Worm (Caenorhabditis elegans): ENCODE measurements around the gene nhr-12.

Gene nhr-12

ce11 chrV:10083999-10084468 lies at the start of gene nhr-12:
Gene nhr-12, minus strand, starts transcription at chrV:10084049.
- TF ChIP-seq B0261.1 (tag; optimal IDR thresholded peaks at IDR 0.05) (no peak), him-1 (tag; optimal IDR thresholded peaks at IDR 0.05) (no peak), nhr-179 (tag; optimal IDR thresholded peaks at IDR 0.05) (no peak), F33H1.4 (GFP tag; IDR thresholded peaks at IDR 0.05) (no peak), madf-3 (GFP tag; IDR thresholded peaks at IDR 0.05) (no peak), Y95B8A.8 (GFP tag; IDR thresholded peaks at IDR 0.05) (no peak), mes-4 (tag; optimal IDR thresholded peaks at IDR 0.05) (no peak), mel-28 (tag; optimal IDR thresholded peaks at IDR 0.05; ENCODE audit: borderline replicate concordance) (no peak), D2030.7 (GFP tag; IDR thresholded peaks at IDR 0.05) (no peak), snpc-1.3 (tag; optimal IDR thresholded peaks at IDR 0.05; ENCODE audit: insufficient read depth) (no peak), ama-1 (optimal IDR thresholded peaks at IDR 0.05) (no peak), ama-1 (GFP tag; optimal IDR thresholded peaks at IDR 0.05) (no peak), lin-26 (GFP tag; IDR thresholded peaks at IDR 0.05) (no peak), F52B5.7 (tag; optimal IDR thresholded peaks at IDR 0.05) (no peak), ztf-6 (GFP tag; IDR thresholded peaks at IDR 0.05) (no peak), ekl-4 (GFP tag; IDR thresholded peaks at IDR 0.05) (no peak), unc-130 (GFP tag; optimal IDR thresholded peaks at IDR 0.05) (no peak), dox-1 (GFP tag; IDR thresholded peaks at IDR 0.05) (no peak), lir-1 (GFP tag; conservative IDR thresholded peaks at IDR 0.05) (no peak)

- TF ChIP-seq zfh-2 (GFP tag; conservative IDR thresholded peaks at IDR 0.05) (peak; percentile 64), mes-4 (tag; optimal IDR thresholded peaks at IDR 0.05) (no peak)
Measured at ce11 chrV:10133277-10133676, 49.4 kb upstream of the nhr-12 start.

ce11 chrV:10130195-10130594 lies 46.3 kb upstream of the nhr-12 start, which contains the start of gene aos-1:
Gene aos-1, minus strand, starts transcription at chrV:10130295.
- TF ChIP-seq attf-6 (GFP tag; IDR thresholded peaks at IDR 0.05) (no peak), sea-2 (GFP tag; IDR thresholded peaks at IDR 0.05) (no peak), ekl-4 (GFP tag; IDR thresholded peaks at IDR 0.05) (no peak), F57A8.1 (GFP tag; optimal IDR thresholded peaks at IDR 0.05) (no peak), lsy-27 (tag; optimal IDR thresholded peaks at IDR 0.05; ENCODE audit: borderline replicate concordance, insufficient read depth) (no peak), pbrm-1 (GFP tag; IDR thresholded peaks at IDR 0.05) (no peak), lin-40 (tag; optimal IDR thresholded peaks at IDR 0.05) (no peak), tlf-1 (GFP tag; optimal IDR thresholded peaks at IDR 0.05) (no peak), F33H1.4 (GFP tag; IDR thresholded peaks at IDR 0.05) (no peak), ZK185.1 (tag; optimal IDR thresholded peaks at IDR 0.05; ENCODE audit: poor library complexity, severe bottlenecking) (no peak), mcd-1 (GFP tag; IDR thresholded peaks at IDR 0.05) (no peak), unc-62 (GFP tag; optimal IDR thresholded peaks at IDR 0.05) (no peak), let-526 (GFP tag; IDR thresholded peaks at IDR 0.05) (no peak), dox-1 (GFP tag; IDR thresholded peaks at IDR 0.05) (no peak), nhr-179 (tag; optimal IDR thresholded peaks at IDR 0.05) (no peak), mxl-1 (tag; optimal IDR thresholded peaks at IDR 0.05) (no peak)

- TF ChIP-seq unc-130 (GFP tag; optimal IDR thresholded peaks at IDR 0.05) (no peak), snpc-4 (GFP tag; optimal IDR thresholded peaks at IDR 0.05) (no peak), snpc-4 (tag; optimal IDR thresholded peaks at IDR 0.05) (no peak), tbx-9 (tag; optimal IDR thresholded peaks at IDR 0.05; ENCODE audit: borderline replicate concordance) (no peak), sdz-38 (tag; optimal IDR thresholded peaks at IDR 0.05) (no peak), mxl-1 (tag; optimal IDR thresholded peaks at IDR 0.05) (no peak), B0261.1 (tag; optimal IDR thresholded peaks at IDR 0.05) (no peak), ztf-3 (GFP tag; optimal IDR thresholded peaks at IDR 0.05) (no peak), nhr-90 (tag; optimal IDR thresholded peaks at IDR 0.05) (no peak), K12H6.12 (tag; optimal IDR thresholded peaks at IDR 0.05) (no peak), mcd-1 (GFP tag; IDR thresholded peaks at IDR 0.05) (no peak), Y53G8AR.9 (GFP tag; conservative IDR thresholded peaks at IDR 0.05) (no peak), Y95B8A.8 (GFP tag; IDR thresholded peaks at IDR 0.05) (no peak), zfh-2 (GFP tag; conservative IDR thresholded peaks at IDR 0.05) (no peak), aptf-3 (GFP tag; IDR thresholded peaks at IDR 0.05) (no peak), F39B2.1 (GFP tag; IDR thresholded peaks at IDR 0.05) (no peak), dox-1 (GFP tag; IDR thresholded peaks at IDR 0.05) (no peak), fkh-3 (tag; optimal IDR thresholded peaks at IDR 0.05) (no peak)
Measured at ce11 chrV:10124799-10125548, 41.1 kb upstream of the nhr-12 start, which contains the start of gene C08B6.10. Gene C08B6.10, plus strand, starts transcription at chrV:10125498.

Measured in whole organism, young adult.